Worm (Caenorhabditis elegans): ENCODE results near the gene F38E11.9.
A peak's percentile ranks its signal among the peaks of the same experiment; 100 is the strongest.

Gene F38E11.9

ce11 chrIV:9477135-9477928, 33.5 kb upstream of the F38E11.9 start, which contains the start of gene wrt-3:
Gene wrt-3 (minus strand): TSS chrIV:9477456.
- TF ChIP-seq flt-1 (GFP tag; IDR thresholded peaks at IDR 0.05) (peak; percentile 95), F13C5.2 (tag; optimal IDR thresholded peaks at IDR 0.05) (peak; percentile 91), hmbx-1 (tag; optimal IDR thresholded peaks at IDR 0.05) (peak; percentile 81), tbx-37 (GFP tag; conservative IDR thresholded peaks at IDR 0.05) (peak; percentile 94), ama-1 (optimal IDR thresholded peaks at IDR 0.05) (no peak), pes-1 (GFP tag; IDR thresholded peaks at IDR 0.05) (peak; percentile 98), hmg-4 (GFP tag; optimal IDR thresholded peaks at IDR 0.05) (no peak), hnd-1 (tag; optimal IDR thresholded peaks at IDR 0.05) (peak; percentile 87), sea-1 (GFP tag; conservative IDR thresholded peaks at IDR 0.05) (no peak; the same call in 1 of the 2 replicates), ceh-36 (tag; optimal IDR thresholded peaks at IDR 0.05) (peak; percentile 95), ets-7 (tag; optimal IDR thresholded peaks at IDR 0.05) (peak; percentile 86), tbx-11 (GFP tag; IDR thresholded peaks at IDR 0.05) (peak; percentile 98), aly-1 (tag; optimal IDR thresholded peaks at IDR 0.05) (peak; percentile 95), tra-4 (tag; optimal IDR thresholded peaks at IDR 0.05) (peak; percentile 87), scrt-1 (GFP tag; IDR thresholded peaks at IDR 0.05) (peak; percentile 99), B0310.2 (tag; optimal IDR thresholded peaks at IDR 0.05) (peak; percentile 92), ceh-13 (GFP tag; optimal IDR thresholded peaks at IDR 0.05) (peak; percentile 93)

- TF ChIP-seq hmg-4 (GFP tag; optimal IDR thresholded peaks at IDR 0.05) (no peak), tra-4 (tag; optimal IDR thresholded peaks at IDR 0.05) (no peak), F13C5.2 (tag; optimal IDR thresholded peaks at IDR 0.05) (no peak), ama-1 (optimal IDR thresholded peaks at IDR 0.05) (no peak)
Observed at ce11 chrIV:9469293-9469692, 25.5 kb upstream of the F38E11.9 start.

- TF ChIP-seq hmbx-1 (tag; optimal IDR thresholded peaks at IDR 0.05) = no peak
- TF ChIP-seq pes-1 (GFP tag; IDR thresholded peaks at IDR 0.05) = no peak
- TF ChIP-seq tbx-37 (GFP tag; conservative IDR thresholded peaks at IDR 0.05) = no peak
- TF ChIP-seq hmg-4 (GFP tag; optimal IDR thresholded peaks at IDR 0.05) = no peak
- no peak for TF ChIP-seq scrt-1 (GFP tag; IDR thresholded peaks at IDR 0.05)
- no peak for TF ChIP-seq ceh-36 (tag; optimal IDR thresholded peaks at IDR 0.05)
- no peak for TF ChIP-seq ceh-13 (GFP tag; optimal IDR thresholded peaks at IDR 0.05)
- no peak for TF ChIP-seq tra-4 (tag; optimal IDR thresholded peaks at IDR 0.05)
- TF ChIP-seq ets-7 (tag; optimal IDR thresholded peaks at IDR 0.05) = no peak
Observed at ce11 chrIV:9467418-9467817, 23.6 kb upstream of the F38E11.9 start, which contains the start of gene F38E11.6. Gene F38E11.6 (minus strand): TSS chrIV:9467518.

ce11 chrIV:9464345-9464783, 20.5 kb upstream of the F38E11.9 start:
- TF ChIP-seq ama-1 (optimal IDR thresholded peaks at IDR 0.05) (no peak), hmg-4 (GFP tag; optimal IDR thresholded peaks at IDR 0.05) (no peak)

ce11 chrIV:9459224-9459781, 15.5 kb upstream of the F38E11.9 start, which contains the start of gene copb-2:
Gene copb-2 (plus strand): TSS chrIV:9459731.
- TF ChIP-seq hmbx-1 (tag; optimal IDR thresholded peaks at IDR 0.05) = no peak
- no peak for TF ChIP-seq hnd-1 (tag; optimal IDR thresholded peaks at IDR 0.05)
- no peak for TF ChIP-seq ets-7 (tag; optimal IDR thresholded peaks at IDR 0.05)
- TF ChIP-seq tbx-11 (GFP tag; IDR thresholded peaks at IDR 0.05) = no peak
- TF ChIP-seq sea-1 (GFP tag; conservative IDR thresholded peaks at IDR 0.05) = no peak
- TF ChIP-seq B0310.2 (tag; optimal IDR thresholded peaks at IDR 0.05) = no peak
- no peak for TF ChIP-seq scrt-1 (GFP tag; IDR thresholded peaks at IDR 0.05)

- TF ChIP-seq ceh-13 (GFP tag; optimal IDR thresholded peaks at IDR 0.05) (no peak), pes-1 (GFP tag; IDR thresholded peaks at IDR 0.05) (no peak), tra-4 (tag; optimal IDR thresholded peaks at IDR 0.05) (no peak)
Observed at ce11 chrIV:9457400-9457799, 13.6 kb upstream of the F38E11.9 start, which contains the start of gene cutl-17. Gene cutl-17 (minus strand): TSS chrIV:9457500.

- TF ChIP-seq tbx-37 (GFP tag; conservative IDR thresholded peaks at IDR 0.05) (no peak), ceh-13 (GFP tag; optimal IDR thresholded peaks at IDR 0.05) (no peak), F13C5.2 (tag; optimal IDR thresholded peaks at IDR 0.05) (no peak), tbx-11 (GFP tag; IDR thresholded peaks at IDR 0.05) (no peak), ets-7 (tag; optimal IDR thresholded peaks at IDR 0.05) (no peak), pes-1 (GFP tag; IDR thresholded peaks at IDR 0.05) (no peak), tra-4 (tag; optimal IDR thresholded peaks at IDR 0.05) (no peak), hmbx-1 (tag; optimal IDR thresholded peaks at IDR 0.05) (no peak), sea-1 (GFP tag; conservative IDR thresholded peaks at IDR 0.05) (no peak), hnd-1 (tag; optimal IDR thresholded peaks at IDR 0.05) (no peak), ceh-36 (tag; optimal IDR thresholded peaks at IDR 0.05) (no peak), aly-1 (tag; optimal IDR thresholded peaks at IDR 0.05) (no peak), ama-1 (optimal IDR thresholded peaks at IDR 0.05) (no peak), scrt-1 (GFP tag; IDR thresholded peaks at IDR 0.05) (no peak), flt-1 (GFP tag; IDR thresholded peaks at IDR 0.05) (no peak)
Observed at ce11 chrIV:9451816-9452215, 8.0 kb upstream of the F38E11.9 start.

ce11 chrIV:9450375-9450774, 6.5 kb upstream of the F38E11.9 start, which contains the start of gene cpin-1:
Gene cpin-1 (plus strand): TSS chrIV:9450675.
- no peak for TF ChIP-seq B0310.2 (tag; optimal IDR thresholded peaks at IDR 0.05)
- no peak for TF ChIP-seq hmg-4 (GFP tag; optimal IDR thresholded peaks at IDR 0.05)
- TF ChIP-seq tbx-11 (GFP tag; IDR thresholded peaks at IDR 0.05) = no peak
- TF ChIP-seq flt-1 (GFP tag; IDR thresholded peaks at IDR 0.05) = no peak
- TF ChIP-seq aly-1 (tag; optimal IDR thresholded peaks at IDR 0.05) = no peak
- TF ChIP-seq ceh-13 (GFP tag; optimal IDR thresholded peaks at IDR 0.05) = no peak
- TF ChIP-seq tra-4 (tag; optimal IDR thresholded peaks at IDR 0.05) = no peak
- TF ChIP-seq hmbx-1 (tag; optimal IDR thresholded peaks at IDR 0.05) = no peak
- TF ChIP-seq scrt-1 (GFP tag; IDR thresholded peaks at IDR 0.05) = no peak
